Worm (Caenorhabditis elegans): ENCODE data around the gene C09E7.8.

Gene C09E7.8

ce11 chrIII:6558487-6558886, at the start of gene C09E7.8:
TSS of gene C09E7.8 (minus strand) at chrIII:6558587.
- TF ChIP-seq snpc-4 (tag; optimal IDR thresholded peaks at IDR 0.05) (no peak), unc-120 (tag; optimal IDR thresholded peaks at IDR 0.05; ENCODE audit: poor library complexity, severe bottlenecking) (no peak), drap-1 (GFP tag; optimal IDR thresholded peaks at IDR 0.05) (no peak), nhr-28 (tag; optimal IDR thresholded peaks at IDR 0.05) (no peak), nhr-2 (tag; optimal IDR thresholded peaks at IDR 0.05) (no peak), ces-1 (GFP tag; optimal IDR thresholded peaks at IDR 0.05) (no peak), blmp-1 (tag; optimal IDR thresholded peaks at IDR 0.05) (no peak), nhr-237 (tag; optimal IDR thresholded peaks at IDR 0.05) (no peak), M03D4.4 (tag; optimal IDR thresholded peaks at IDR 0.05) (no peak), unc-39 (tag; optimal IDR thresholded peaks at IDR 0.05) (no peak), zip-8 (tag; optimal IDR thresholded peaks at IDR 0.05) (no peak), mls-2 (tag; optimal IDR thresholded peaks at IDR 0.05) (no peak), mab-5 (tag; optimal IDR thresholded peaks at IDR 0.05) (no peak)

ce11 chrIII:6607646-6608045, 49.3 kb upstream of the C09E7.8 start:
- TF ChIP-seq ztf-11 (tag; optimal IDR thresholded peaks at IDR 0.05) (no peak), nhr-76 (tag; optimal IDR thresholded peaks at IDR 0.05) (no peak), pha-4 (tag; optimal IDR thresholded peaks at IDR 0.05) (no peak), sem-2 (GFP tag; optimal IDR thresholded peaks at IDR 0.05) (no peak), elt-1 (tag; optimal IDR thresholded peaks at IDR 0.05; ENCODE audit: borderline replicate concordance, insufficient read depth) (no peak), lin-13 (tag; optimal IDR thresholded peaks at IDR 0.05) (no peak), ceh-83 (GFP tag; optimal IDR thresholded peaks at IDR 0.05) (no peak), unc-120 (tag; optimal IDR thresholded peaks at IDR 0.05; ENCODE audit: poor library complexity, severe bottlenecking) (no peak), zip-8 (tag; optimal IDR thresholded peaks at IDR 0.05) (no peak), nhr-2 (tag; optimal IDR thresholded peaks at IDR 0.05) (no peak), ham-2 (GFP tag; optimal IDR thresholded peaks at IDR 0.05) (no peak), tbx-8 (GFP tag; optimal IDR thresholded peaks at IDR 0.05) (no peak), hlh-1 (tag; optimal IDR thresholded peaks at IDR 0.05) (no peak), drap-1 (GFP tag; optimal IDR thresholded peaks at IDR 0.05) (no peak), snpc-4 (tag; optimal IDR thresholded peaks at IDR 0.05) (no peak)

ce11 chrIII:6607067-6607466, 48.7 kb upstream of the C09E7.8 start:
- no peak for TF ChIP-seq snpc-4 (tag; optimal IDR thresholded peaks at IDR 0.05)
- no peak for TF ChIP-seq M03D4.4 (tag; optimal IDR thresholded peaks at IDR 0.05)
- TF ChIP-seq unc-62 (GFP tag; optimal IDR thresholded peaks at IDR 0.05): no peak
- TF ChIP-seq ceh-39 (tag; optimal IDR thresholded peaks at IDR 0.05): no peak
- no peak for TF ChIP-seq unc-120 (tag; optimal IDR thresholded peaks at IDR 0.05; ENCODE audit: poor library complexity, severe bottlenecking)
- TF ChIP-seq ztf-11 (tag; optimal IDR thresholded peaks at IDR 0.05): no peak
- no peak for TF ChIP-seq hlh-1 (tag; optimal IDR thresholded peaks at IDR 0.05)
- TF ChIP-seq mab-5 (tag; optimal IDR thresholded peaks at IDR 0.05): no peak
- TF ChIP-seq pha-4 (tag; optimal IDR thresholded peaks at IDR 0.05): no peak
- no peak for TF ChIP-seq mep-1 (tag; optimal IDR thresholded peaks at IDR 0.05)
- TF ChIP-seq nhr-12 (tag; optimal IDR thresholded peaks at IDR 0.05): no peak
- TF ChIP-seq flh-1 (GFP tag; optimal IDR thresholded peaks at IDR 0.05): no peak
- no peak for TF ChIP-seq bed-3 (GFP tag; optimal IDR thresholded peaks at IDR 0.05)
- no peak for TF ChIP-seq cnd-1 (tag; optimal IDR thresholded peaks at IDR 0.05)
- no peak for TF ChIP-seq sptf-1 (tag; optimal IDR thresholded peaks at IDR 0.05)
- TF ChIP-seq unc-39 (tag; optimal IDR thresholded peaks at IDR 0.05): no peak
- no peak for TF ChIP-seq mls-2 (tag; optimal IDR thresholded peaks at IDR 0.05)
- no peak for TF ChIP-seq ceh-83 (GFP tag; optimal IDR thresholded peaks at IDR 0.05)

ce11 chrIII:6606641-6607040, 48.3 kb upstream of the C09E7.8 start:
- TF ChIP-seq mls-2 (tag; optimal IDR thresholded peaks at IDR 0.05): no peak

ce11 chrIII:6606022-6606467, 47.7 kb upstream of the C09E7.8 start:
- TF ChIP-seq ceh-39 (tag; optimal IDR thresholded peaks at IDR 0.05) (peak; percentile 6), ces-1 (GFP tag; optimal IDR thresholded peaks at IDR 0.05) (peak; percentile 75), nhr-12 (tag; optimal IDR thresholded peaks at IDR 0.05) (no peak), hlh-1 (tag; optimal IDR thresholded peaks at IDR 0.05) (peak; percentile 83), unc-62 (GFP tag; optimal IDR thresholded peaks at IDR 0.05) (peak; percentile 18), tbx-8 (GFP tag; optimal IDR thresholded peaks at IDR 0.05) (no peak), sptf-1 (tag; optimal IDR thresholded peaks at IDR 0.05) (no peak), ceh-83 (GFP tag; optimal IDR thresholded peaks at IDR 0.05) (no peak)
